Fruit fly (Drosophila melanogaster) whole organism, embryonic: ENCODE data around the gene caps.
A peak's percentile ranks its signal among the peaks of the same experiment; 100 is the strongest.

ENCODE experiments used
- Adf1 ChIP-seq: fragments of 200-800 bp; sonication (Bioruptor generic); IDR thresholded peaks from 2 replicates; pipeline ENCODE4 v1.3.6; 2022; ENCODE audit warnings: missing biosample characterization, missing genetic modification characterization
- CG10321 ChIP-seq: fragments of 200-800 bp; sonication (Bioruptor generic); IDR thresholded peaks from 2 replicates; pipeline ENCODE4 v1.3.6; 2022; ENCODE audit warnings: missing biosample characterization, missing genetic modification characterization
- CG11085 ChIP-seq: fragments of 200-800 bp; sonication (Bioruptor generic); IDR thresholded peaks from 2 replicates; pipeline ENCODE4 v1.3.6; 2022; ENCODE audit warnings: missing biosample characterization, missing genetic modification characterization
- CG11504 ChIP-seq: fragments of 200-800 bp; sonication (Bioruptor generic); optimal IDR thresholded peaks from 3 replicates; lab custom pipeline; 2019; ENCODE audit warnings: missing biosample characterization, mild to moderate bottlenecking, missing genetic modification characterization, moderate library complexity
- CG12942 ChIP-seq: fragments of 200-800 bp; sonication (Bioruptor generic); optimal IDR thresholded peaks from 3 replicates; lab custom pipeline; 2016; ENCODE audit warnings: missing biosample characterization, missing genetic modification characterization
- CG14050 ChIP-seq: fragments of 200-800 bp; sonication (Bioruptor generic); IDR thresholded peaks from 3 replicates; pipeline ENCODE4 v1.3.6; 2022; ENCODE audit warnings: missing biosample characterization, missing genetic modification characterization
- CG17186 ChIP-seq: fragments of 200-800 bp; sonication (Bioruptor generic); optimal IDR thresholded peaks from 3 replicates; lab custom pipeline; 2017; ENCODE audit warnings: missing biosample characterization, missing genetic modification reagents, missing genetic modification characterization
- CG17802 ChIP-seq: fragments of 200-800 bp; sonication (Bioruptor generic); optimal IDR thresholded peaks from 2 replicates; lab custom pipeline; 2018; ENCODE audit warnings: missing biosample characterization, mild to moderate bottlenecking, missing genetic modification characterization, moderate library complexity
- CG30020 ChIP-seq: fragments of 200-800 bp; optimal IDR thresholded peaks from 2 replicates; lab custom pipeline; 2019; ENCODE audit warnings: missing biosample characterization, mild to moderate bottlenecking, missing genetic modification characterization, moderate library complexity
- CG3065 ChIP-seq: fragments of 200-800 bp; sonication (Bioruptor generic); optimal IDR thresholded peaks from 2 replicates; lab custom pipeline; 2016; ENCODE audit warnings: missing biosample characterization, missing genetic modification characterization
- CG31365 ChIP-seq: fragments of 200-800 bp; sonication (Bioruptor generic); optimal IDR thresholded peaks from 2 replicates; lab custom pipeline; 2018; ENCODE audit warnings: missing biosample characterization, mild to moderate bottlenecking, missing genetic modification characterization
- CG6765 ChIP-seq: fragments of 200-800 bp; sonication (Bioruptor generic); optimal IDR thresholded peaks from 3 replicates; lab custom pipeline; 2017; ENCODE audit warnings: missing biosample characterization, mild to moderate bottlenecking, missing genetic modification characterization
- CG7271 ChIP-seq: fragments of 200-800 bp; sonication (Bioruptor generic); optimal IDR thresholded peaks from 2 replicates; lab custom pipeline; 2018; ENCODE audit warnings: missing biosample characterization, mild to moderate bottlenecking, missing genetic modification characterization, moderate library complexity
- CG7928 ChIP-seq: fragments of 200-800 bp; sonication (Bioruptor generic); optimal IDR thresholded peaks from 2 replicates; lab custom pipeline; 2017; ENCODE audit warnings: missing biosample characterization, mild to moderate bottlenecking, missing genetic modification characterization
- CG8765 ChIP-seq: fragments of 200-800 bp; sonication (Bioruptor generic); IDR thresholded peaks from 2 replicates; pipeline ENCODE4 v1.3.6; 2022; ENCODE audit warnings: missing biosample characterization, missing genetic modification characterization
- CG9727 ChIP-seq: fragments of 200-800 bp; sonication (Bioruptor generic); optimal IDR thresholded peaks from 3 replicates; lab custom pipeline; 2017; ENCODE audit warnings: missing biosample characterization, mild to moderate bottlenecking, missing genetic modification characterization
- CG9817 ChIP-seq: fragments of 200-800 bp; sonication (Bioruptor generic); optimal IDR thresholded peaks from 2 replicates; lab custom pipeline; 2018; ENCODE audit warnings: missing biosample characterization, mild to moderate bottlenecking, missing genetic modification characterization, moderate library complexity
- CoRest ChIP-seq: fragments of 200-800 bp; sonication (Bioruptor generic); optimal IDR thresholded peaks from 3 replicates; lab custom pipeline; 2018; ENCODE audit warnings: missing biosample characterization, mild to moderate bottlenecking, missing genetic modification characterization, moderate library complexity
- Dip2 ChIP-seq: fragments of 200-800 bp; sonication (Bioruptor generic); IDR thresholded peaks from 2 replicates; pipeline ENCODE4 v1.3.6; 2022; ENCODE audit warnings: missing biosample characterization, missing genetic modification characterization
- Fer3 ChIP-seq: fragments of 200-800 bp; sonication (Bioruptor generic); optimal IDR thresholded peaks from 2 replicates; lab custom pipeline; 2018; ENCODE audit warnings: missing biosample characterization, mild to moderate bottlenecking, missing genetic modification characterization, moderate library complexity
- Hmr ChIP-seq: fragments of 200-800 bp; sonication (Bioruptor generic); optimal IDR thresholded peaks from 3 replicates; lab custom pipeline; 2017; ENCODE audit warnings: mild to moderate bottlenecking, missing biosample characterization, missing genetic modification reagents, missing genetic modification characterization
- Hsf ChIP-seq: fragments of 200-800 bp; sonication (Bioruptor generic); optimal IDR thresholded peaks from 3 replicates; lab custom pipeline; 2016; ENCODE audit warnings: missing biosample characterization, missing genetic modification characterization
- Lhr ChIP-seq: fragments of 200-800 bp; sonication (Bioruptor generic); optimal IDR thresholded peaks from 3 replicates; lab custom pipeline; 2017; ENCODE audit warnings: mild to moderate bottlenecking, missing biosample characterization, missing genetic modification reagents, missing genetic modification characterization
- MTF-1 ChIP-seq: fragments of 200-800 bp; sonication (Bioruptor generic); optimal IDR thresholded peaks from 2 replicates; lab custom pipeline; 2018; ENCODE audit warnings: missing biosample characterization, mild to moderate bottlenecking, missing genetic modification characterization, borderline replicate concordance
- Med ChIP-seq: fragments of 200-800 bp; sonication (Bioruptor generic); peaks from one replicate; lab custom pipeline; 2016; ENCODE audit warnings: missing biosample characterization, missing genetic modification characterization, mild to moderate bottlenecking, inconsistent platforms, moderate library complexity
- Mes4 ChIP-seq: fragments of 200-800 bp; sonication (Bioruptor generic); optimal IDR thresholded peaks from 2 replicates; lab custom pipeline; 2016; ENCODE audit warnings: missing biosample characterization, missing genetic modification characterization
- Myb ChIP-seq: fragments of 200-800 bp; sonication (Bioruptor generic); optimal IDR thresholded peaks from 2 replicates; lab custom pipeline; 2016; ENCODE audit warnings: missing biosample characterization, missing genetic modification characterization
- NFAT ChIP-seq: fragments of 200-800 bp; sonication (Bioruptor generic); IDR thresholded peaks from 2 replicates; pipeline ENCODE4 v1.3.6; 2022; ENCODE audit warnings: missing biosample characterization, missing genetic modification characterization
- Rx ChIP-seq: fragments of 200-800 bp; sonication (Bioruptor generic); IDR thresholded peaks from 2 replicates; pipeline ENCODE4 v1.3.6; 2022; ENCODE audit warnings: missing biosample characterization, missing genetic modification characterization
- Six4 ChIP-seq: fragments of 200-800 bp; sonication (Bioruptor generic); optimal IDR thresholded peaks from 2 replicates; lab custom pipeline; 2016; ENCODE audit warnings: missing biosample characterization, missing genetic modification characterization
- Sry-β ChIP-seq: fragments of 200-800 bp; sonication (Bioruptor generic); optimal IDR thresholded peaks from 2 replicates; lab custom pipeline; 2018; ENCODE audit warnings: missing biosample characterization, mild to moderate bottlenecking, missing genetic modification characterization, moderate library complexity
- Sry-δ ChIP-seq: fragments of 200-800 bp; sonication (Bioruptor generic); optimal IDR thresholded peaks from 2 replicates; lab custom pipeline; 2016; ENCODE audit warnings: missing biosample characterization, missing genetic modification characterization
- TFAM ChIP-seq: fragments of 200-800 bp; sonication (Bioruptor generic); optimal IDR thresholded peaks from 2 replicates; lab custom pipeline; 2017; ENCODE audit warnings: missing biosample characterization, missing genetic modification characterization, inconsistent platforms
- Usf ChIP-seq: fragments of 200-800 bp; sonication (Bioruptor generic); optimal IDR thresholded peaks from 2 replicates; lab custom pipeline; 2017; ENCODE audit warnings: missing genotype, missing biosample characterization, missing genetic modification characterization
- Xrp1 ChIP-seq: fragments of 200-800 bp; sonication (Bioruptor generic); IDR thresholded peaks from 2 replicates; pipeline ENCODE4 v1.3.6; 2022; ENCODE audit warnings: missing biosample characterization, missing genetic modification characterization
- al ChIP-seq: fragments of 200-800 bp; sonication (Bioruptor generic); IDR thresholded peaks from 2 replicates; pipeline ENCODE4 v1.3.6; 2022; ENCODE audit warnings: missing biosample characterization, missing genetic modification characterization
- bab2 ChIP-seq: fragments of 200-800 bp; sonication (Bioruptor generic); optimal IDR thresholded peaks from 2 replicates; lab custom pipeline; 2016; ENCODE audit warnings: missing biosample characterization, missing genetic modification characterization
- bbx ChIP-seq: fragments of 200-800 bp; sonication (Bioruptor generic); IDR thresholded peaks from 2 replicates; pipeline ENCODE4 v1.3.6; 2022; ENCODE audit warnings: missing biosample characterization, missing genetic modification characterization; ENCODE audit not compliant: partially characterized antibody
- croc ChIP-seq: fragments of 200-800 bp; sonication (Bioruptor generic); conservative IDR thresholded peaks from 3 replicates; pipeline ENCODE4 v1.3.6; 2022; ENCODE audit warnings: missing biosample characterization, missing genetic modification characterization
- dan ChIP-seq: fragments of 200-800 bp; sonication (Bioruptor generic); IDR thresholded peaks from 2 replicates; pipeline ENCODE4 v1.3.6; 2022; ENCODE audit warnings: missing biosample characterization, missing genetic modification characterization
- danr ChIP-seq: fragments of 200-800 bp; sonication (Bioruptor generic); IDR thresholded peaks from 2 replicates; pipeline ENCODE4 v1.3.6; 2022; ENCODE audit warnings: missing biosample characterization, missing genetic modification characterization
- dysf ChIP-seq: fragments of 200-800 bp; sonication (Bioruptor generic); IDR thresholded peaks from 3 replicates; pipeline ENCODE4 v1.3.6; 2022; ENCODE audit warnings: missing biosample characterization, missing genetic modification characterization
- fd96Cb ChIP-seq: fragments of 200-800 bp; sonication (Bioruptor generic); optimal IDR thresholded peaks from 2 replicates; lab custom pipeline; 2018; ENCODE audit warnings: missing biosample characterization, mild to moderate bottlenecking, missing genetic modification characterization, moderate library complexity
- grau ChIP-seq: fragments of 200-800 bp; optimal IDR thresholded peaks from 3 replicates; lab custom pipeline; 2019; ENCODE audit warnings: missing biosample characterization, mild to moderate bottlenecking, missing genetic modification characterization, moderate library complexity
- gt ChIP-seq: fragments of 200-800 bp; sonication (Bioruptor generic); IDR thresholded peaks from 2 replicates; pipeline ENCODE4 v1.3.6; 2022; ENCODE audit warnings: missing biosample characterization, missing genetic modification characterization
- hth ChIP-seq: fragments of >200 bp; optimal IDR thresholded peaks from 2 replicates; lab custom pipeline; 2017; ENCODE audit warnings: inconsistent platforms
- kni ChIP-seq: fragments of 200-800 bp; sonication (Bioruptor generic); optimal IDR thresholded peaks from 3 replicates; lab custom pipeline; 2017; ENCODE audit warnings: mild to moderate bottlenecking, missing biosample characterization, missing genetic modification reagents, missing genetic modification characterization
- knrl ChIP-seq: fragments of 200-800 bp; sonication (Bioruptor generic); IDR thresholded peaks from 3 replicates; pipeline ENCODE4 v1.3.6; 2022; ENCODE audit warnings: missing biosample characterization, missing genetic modification characterization; ENCODE audit not compliant: partially characterized antibody
- sd ChIP-seq: fragments of 200-800 bp; sonication (Bioruptor generic); optimal IDR thresholded peaks from 3 replicates; lab custom pipeline; 2018; ENCODE audit warnings: missing biosample characterization, mild to moderate bottlenecking, missing genetic modification characterization, moderate library complexity
- shn ChIP-seq: fragments of 200-800 bp; sonication (Bioruptor generic); optimal IDR thresholded peaks from 3 replicates; lab custom pipeline; 2016; ENCODE audit warnings: missing biosample characterization, missing genetic modification characterization
- yki ChIP-seq: fragments of >200 bp; optimal IDR thresholded peaks from 3 replicates; lab custom pipeline; 2018

The caps gene

DNA sequence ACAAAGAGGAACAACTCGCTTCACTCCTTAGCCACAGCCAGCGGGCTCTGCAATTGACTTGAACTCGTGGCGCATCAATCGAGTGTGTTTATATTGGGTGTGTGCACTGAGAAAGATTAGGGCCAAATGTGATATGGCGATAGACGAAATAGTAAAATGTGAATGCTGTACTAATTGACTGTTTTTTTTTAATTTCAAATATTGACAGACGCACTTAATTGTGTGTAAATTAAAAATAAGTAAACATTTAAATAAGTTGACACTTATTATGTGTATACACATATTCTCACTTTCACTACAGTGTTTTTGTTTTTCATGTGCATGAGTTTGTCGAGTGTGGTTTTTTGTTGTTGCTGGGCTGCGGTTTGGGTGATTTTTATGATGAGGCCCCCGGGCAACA is 15.1 kb upstream of the caps start (continued):
- TF ChIP-seq gt: 0 out of 2 replicates have a peak, but pooled peaks have one; percentile 19
- peak; percentile 39 for TF ChIP-seq shn (GFP tag; lab: Kevin White, UChicago)
- no peak for TF ChIP-seq Dip2 (GFP tag; lab: Robert Waterston, UW)
- TF ChIP-seq CG10321 (GFP tag; lab: Robert Waterston, UW): no peak
- no peak for TF ChIP-seq CG6765
- TF ChIP-seq CoRest (tag; lab: Kevin White, UChicago): peak; percentile 52
- no peak for TF ChIP-seq hth
- TF ChIP-seq CG12942 (GFP tag; lab: Kevin White, UChicago): peak; percentile 43
- TF ChIP-seq Sry-δ (GFP tag; lab: Kevin White, UChicago): peak; percentile 14
- peak; percentile 65 for TF ChIP-seq CG7271 (tag; lab: Kevin White, UChicago)
- TF ChIP-seq CG8765 (GFP tag; lab: Robert Waterston, UW): no peak
- no peak for TF ChIP-seq NFAT
- peak; percentile 47 for TF ChIP-seq kni (GFP tag; lab: Kevin White, UChicago)
- peak; percentile 73 for TF ChIP-seq bab2 (GFP tag; lab: Kevin White, UChicago)
- peak; percentile 52 for TF ChIP-seq Six4
- TF ChIP-seq TFAM (GFP tag; lab: Kevin White, UChicago): no peak
- TF ChIP-seq CG30020 (tag; lab: Kevin White, UChicago): peak; percentile 16
- TF ChIP-seq CG7928: no peak
- TF ChIP-seq Sry-β: no peak
- TF ChIP-seq Hsf (GFP tag; lab: Kevin White, UChicago): peak; percentile 65
- TF ChIP-seq sd (tag; lab: Kevin White, UChicago): no peak
- peak; percentile 51 for TF ChIP-seq grau
- no peak for TF ChIP-seq CG31365 (tag; lab: Kevin White, UChicago)
- TF ChIP-seq yki: no peak
- TF ChIP-seq Rx (GFP tag; lab: Robert Waterston, UW): peak; percentile 35; the same call in 1 of the 2 replicates
- TF ChIP-seq Adf1 (GFP tag; lab: Robert Waterston, UW): no peak
- TF ChIP-seq bbx (GFP tag; lab: Robert Waterston, UW): no peak
- TF ChIP-seq CG14050 (GFP tag; lab: Robert Waterston, UW): peak; percentile 28; the same call in 1 of the 3 replicates
- TF ChIP-seq Myb (GFP tag; lab: Kevin White, UChicago): no peak
- TF ChIP-seq Med (GFP tag; lab: Kevin White, UChicago): peak; percentile 89
- TF ChIP-seq danr: no peak
- TF ChIP-seq Xrp1 (GFP tag; lab: Robert Waterston, UW): peak; percentile 79
- no peak for TF ChIP-seq Fer3 (tag; lab: Kevin White, UChicago)
- TF ChIP-seq dysf (GFP tag; lab: Robert Waterston, UW): peak; percentile 57; the same call in 2 of the 3 replicates
- no peak for TF ChIP-seq CG17802 (tag; lab: Kevin White, UChicago)
- TF ChIP-seq Hmr (GFP tag; lab: Kevin White, UChicago): peak; percentile 1
- peak; percentile 78 for TF ChIP-seq CG11504 (tag; lab: Kevin White, UChicago)
- no peak for TF ChIP-seq knrl (GFP tag; lab: Robert Waterston, UW)
- TF ChIP-seq fd96Cb (tag; lab: Kevin White, UChicago): peak; percentile 73
- TF ChIP-seq CG11085 (GFP tag; lab: Robert Waterston, UW): no peak
- peak; percentile 25; the same call in 1 of the 3 replicates for TF ChIP-seq croc (GFP tag; lab: Robert Waterston, UW)
- peak; percentile 28 for TF ChIP-seq CG17186 (GFP tag; lab: Kevin White, UChicago)
- TF ChIP-seq Lhr (GFP tag; lab: Kevin White, UChicago): peak; percentile 35
- no peak for TF ChIP-seq Usf
- TF ChIP-seq Mes4 (GFP tag; lab: Kevin White, UChicago): peak; percentile 61
- peak; percentile 62 for TF ChIP-seq MTF-1
- TF ChIP-seq al (GFP tag; lab: Robert Waterston, UW): no peak
- TF ChIP-seq CG9817 (tag; lab: Kevin White, UChicago): no peak
- peak; percentile 38 for TF ChIP-seq CG9727 (GFP tag; lab: Kevin White, UChicago)
- TF ChIP-seq dan (GFP tag; lab: Robert Waterston, UW): no peak
- peak; percentile 30 for TF ChIP-seq CG3065 (GFP tag; lab: Kevin White, UChicago)
